Worm (Caenorhabditis elegans): Measurements from ENCODE around the gene F11D11.22.

DNA sequence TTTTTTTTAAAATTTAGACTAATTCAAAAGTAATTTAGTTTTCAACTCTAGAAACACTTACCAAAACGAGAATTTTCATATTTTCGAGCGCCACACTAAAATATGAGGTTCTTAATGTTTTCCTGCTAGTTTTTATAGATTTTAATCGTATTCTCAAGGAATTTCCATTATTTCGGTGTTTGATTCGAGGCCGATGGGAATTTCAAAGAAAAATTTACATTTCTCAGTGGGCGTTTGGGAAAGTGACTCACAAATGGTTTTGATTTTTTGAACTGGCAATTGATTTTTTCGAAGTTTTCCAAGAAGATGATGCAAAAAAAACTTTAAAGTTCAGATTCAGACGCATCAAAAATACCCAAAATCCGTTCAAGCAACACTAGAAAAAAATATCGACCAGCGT, 39.9 kb downstream of the F11D11.22 start, which contains the start of gene C54E10.11:
- TF ChIP-seq fkh-3 (tag; optimal IDR thresholded peaks at IDR 0.05), result no peak
- no peak for TF ChIP-seq unc-130 (GFP tag; optimal IDR thresholded peaks at IDR 0.05)
- no peak for TF ChIP-seq ZK185.1 (tag; optimal IDR thresholded peaks at IDR 0.05; ENCODE audit: poor library complexity, severe bottlenecking)
- no peak for TF ChIP-seq Y95B8A.8 (GFP tag; IDR thresholded peaks at IDR 0.05)
- no peak for TF ChIP-seq snpc-1.3 (tag; optimal IDR thresholded peaks at IDR 0.05; ENCODE audit: insufficient read depth)
- no peak for TF ChIP-seq rpc-1 (optimal IDR thresholded peaks at IDR 0.05)
- TF ChIP-seq rpc-1 (tag; optimal IDR thresholded peaks at IDR 0.05), result no peak
- TF ChIP-seq snpc-4 (GFP tag; optimal IDR thresholded peaks at IDR 0.05), result no peak
- TF ChIP-seq snpc-4 (tag; optimal IDR thresholded peaks at IDR 0.05), result no peak

Data from whole organism, young adult.